Fruit fly (Drosophila melanogaster): ENCODE data around the gene CG5039.

CG5039 gene

dm6 chr3R:25647577-25648257 is 30.8 kb upstream of the CG5039 start (continued):
- TF ChIP-seq seq (GFP tag; IDR thresholded peaks at IDR 0.05): no peak
- TF ChIP-seq bab2 (GFP tag; optimal IDR thresholded peaks at IDR 0.05): no peak
- peak; percentile 88 for TF ChIP-seq Ets65A (GFP tag)
- peak; percentile 36 for TF ChIP-seq CG17829 (tag; optimal IDR thresholded peaks at IDR 0.05)
- no peak for TF ChIP-seq dpn (GFP tag; optimal IDR thresholded peaks at IDR 0.05)
- TF ChIP-seq CG4707 (GFP tag; optimal IDR thresholded peaks at IDR 0.05): peak; percentile 47
- TF ChIP-seq tna (GFP tag; IDR thresholded peaks at IDR 0.05; ENCODE audit: partially characterized antibody): peak; percentile 89
- no peak for TF ChIP-seq CG1602 (GFP tag; optimal IDR thresholded peaks at IDR 0.05)
- TF ChIP-seq sob (GFP tag; IDR thresholded peaks at IDR 0.05): peak; percentile 59
- TF ChIP-seq CG13287 (GFP tag; IDR thresholded peaks at IDR 0.05; ENCODE audit: partially characterized antibody): peak; percentile 67
- TF ChIP-seq bigmax (GFP tag; optimal IDR thresholded peaks at IDR 0.05): peak; percentile 44
- 0 out of 2 replicates have a peak, but pooled peaks have one; percentile 27 for TF ChIP-seq ssp (GFP tag; IDR thresholded peaks at IDR 0.05)
- peak; percentile 32 for TF ChIP-seq wek (GFP tag; optimal IDR thresholded peaks at IDR 0.05)
- TF ChIP-seq bbx (GFP tag; IDR thresholded peaks at IDR 0.05; ENCODE audit: partially characterized antibody): peak; percentile 92
- no peak for TF ChIP-seq Antp (GFP tag; optimal IDR thresholded peaks at IDR 0.05)
- TF ChIP-seq disco-r (GFP tag; optimal IDR thresholded peaks at IDR 0.05): no peak
- TF ChIP-seq shn (GFP tag; optimal IDR thresholded peaks at IDR 0.05): peak; percentile 24
- 0 out of 2 replicates have a peak, but pooled peaks have one; percentile 11 for TF ChIP-seq CG32532 (GFP tag; IDR thresholded peaks at IDR 0.05)
- no peak for TF ChIP-seq CG9727 (GFP tag; optimal IDR thresholded peaks at IDR 0.05)
- no peak for TF ChIP-seq H2.0 (GFP tag; IDR thresholded peaks at IDR 0.05)
- TF ChIP-seq CG15269 (tag; optimal IDR thresholded peaks at IDR 0.05): peak; percentile 19
- peak; percentile 63 for TF ChIP-seq zen (tag; optimal IDR thresholded peaks at IDR 0.05)
- no peak for TF ChIP-seq tin (GFP tag; optimal IDR thresholded peaks at IDR 0.05)
- peak; percentile 12 for TF ChIP-seq onecut (GFP tag; IDR thresholded peaks at IDR 0.05)
- no peak for TF ChIP-seq Vsx1 (GFP tag; optimal IDR thresholded peaks at IDR 0.05)
- TF ChIP-seq CG4282 (GFP tag; optimal IDR thresholded peaks at IDR 0.05): no peak
- TF ChIP-seq Atf6 (GFP tag; IDR thresholded peaks at IDR 0.05): 0 out of 2 replicates have a peak, but pooled peaks have one; percentile 9
- TF ChIP-seq CG10321 (GFP tag; IDR thresholded peaks at IDR 0.05): 0 out of 2 replicates have a peak, but pooled peaks have one; percentile 28
- peak; percentile 85 for TF ChIP-seq nom (GFP tag; optimal IDR thresholded peaks at IDR 0.05)
- TF ChIP-seq jing (GFP tag; optimal IDR thresholded peaks at IDR 0.05): no peak
- peak; percentile 67 for TF ChIP-seq Scr (GFP tag; IDR thresholded peaks at IDR 0.05; ENCODE audit: partially characterized antibody)
- no peak for TF ChIP-seq CG13123 (GFP tag; optimal IDR thresholded peaks at IDR 0.05)
- TF ChIP-seq HmgD (GFP tag; optimal IDR thresholded peaks at IDR 0.05): peak; percentile 51
- TF ChIP-seq Doc2 (GFP tag; IDR thresholded peaks at IDR 0.05): no peak
- peak; percentile 27 for TF ChIP-seq nmo (GFP tag; optimal IDR thresholded peaks at IDR 0.05)
- peak; percentile 89 for TF ChIP-seq nerfin-2 (GFP tag; IDR thresholded peaks at IDR 0.05; ENCODE audit: partially characterized antibody)
- no peak for TF ChIP-seq esg (GFP tag; conservative IDR thresholded peaks at IDR 0.05)
- TF ChIP-seq lab (GFP tag; optimal IDR thresholded peaks at IDR 0.05): no peak
- peak; percentile 97 for TF ChIP-seq CG8290 (GFP tag; optimal IDR thresholded peaks at IDR 0.05)
- peak; percentile 65 to 98 for TF ChIP-seq CG8290 (tag; optimal IDR thresholded peaks at IDR 0.05)
- TF ChIP-seq mirr (GFP tag; optimal IDR thresholded peaks at IDR 0.05): no peak
- peak; percentile 22; the same call in 1 of the 3 replicates for TF ChIP-seq so (GFP tag; IDR thresholded peaks at IDR 0.05)
- TF ChIP-seq ara (GFP tag; IDR thresholded peaks at IDR 0.05): peak; percentile 45; the same call in 1 of the 2 replicates
- TF ChIP-seq abd-A (tag; optimal IDR thresholded peaks at IDR 0.05): peak; percentile 73
- peak; percentile 38; the same call in 1 of the 2 replicates for TF ChIP-seq inv (GFP tag; IDR thresholded peaks at IDR 0.05; ENCODE audit: partially characterized antibody)
- TF ChIP-seq Sry-δ (GFP tag; optimal IDR thresholded peaks at IDR 0.05): peak; percentile 69
- peak; percentile 12 for TF ChIP-seq CG33213 (GFP tag; optimal IDR thresholded peaks at IDR 0.05)
- TF ChIP-seq CG4360 (GFP tag; IDR thresholded peaks at IDR 0.05): 0 out of 2 replicates have a peak, but pooled peaks have one; percentile 24
- TF ChIP-seq dmrt11E (tag; optimal IDR thresholded peaks at IDR 0.05): no peak

All from whole organism, embryonic.